Worm (Caenorhabditis elegans): Measurements from ENCODE around the gene dhhc-14.

The dhhc-14 gene

DNA sequence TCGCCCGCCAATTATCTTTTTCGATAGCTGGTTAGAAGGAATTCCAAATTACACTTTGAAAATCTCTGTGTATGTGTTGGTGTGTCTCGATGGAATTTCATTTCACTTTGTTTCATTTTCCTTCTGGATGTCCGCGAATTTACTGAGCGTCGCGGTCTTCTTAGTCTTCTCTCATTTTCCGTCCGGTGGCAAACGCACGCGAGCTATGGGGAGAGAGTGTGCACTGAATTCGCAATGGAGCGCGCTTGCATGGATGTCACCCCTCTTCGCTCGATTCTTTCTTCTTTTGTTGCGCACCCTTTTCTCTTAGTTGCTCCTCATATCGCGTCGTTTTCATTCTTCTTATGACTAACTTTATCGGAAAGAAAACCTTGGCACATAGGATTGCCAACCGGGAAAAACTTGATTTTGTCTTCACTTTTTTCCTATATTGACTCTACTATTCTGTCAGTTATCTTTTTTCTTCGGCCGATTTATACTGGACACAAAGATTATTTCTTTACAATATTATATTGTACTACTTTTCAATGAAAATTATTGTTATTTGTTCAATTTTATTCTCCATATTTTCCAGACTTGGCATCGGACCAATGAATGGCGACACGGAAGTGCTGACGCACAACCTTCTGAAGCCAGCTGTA, at the start of gene dhhc-14:
Gene dhhc-14 (plus strand): TSS at position 591 of the 641 bp plus-strand sequence.
- TF ChIP-seq dsc-1 (tag; optimal IDR thresholded peaks at IDR 0.05) (peak; percentile 37), nhr-28 (tag; optimal IDR thresholded peaks at IDR 0.05) (no peak), rnt-1 (tag; optimal IDR thresholded peaks at IDR 0.05) (peak; percentile 59), efl-3 (GFP tag; optimal IDR thresholded peaks at IDR 0.05) (no peak), lsy-2 (tag; optimal IDR thresholded peaks at IDR 0.05) (peak; percentile 31 to 55), C16A3.4 (tag; optimal IDR thresholded peaks at IDR 0.05) (peak; percentile 57), ceh-8 (GFP tag; optimal IDR thresholded peaks at IDR 0.05) (no peak), lin-35 (GFP tag; optimal IDR thresholded peaks at IDR 0.05) (peak; percentile 26 to 41), mdl-1 (tag; optimal IDR thresholded peaks at IDR 0.05) (peak in 1 of 2 experiments; percentile 67), fkh-8 (tag; optimal IDR thresholded peaks at IDR 0.05) (peak; percentile 49), ceh-63 (GFP tag; optimal IDR thresholded peaks at IDR 0.05) (no peak), lin-13 (GFP tag; optimal IDR thresholded peaks at IDR 0.05) (peak; percentile 38), dpl-1 (GFP tag; optimal IDR thresholded peaks at IDR 0.05) (peak in 2 of 3 experiments; percentile 7 to 47), nhr-76 (tag; optimal IDR thresholded peaks at IDR 0.05) (no peak), lin-14 (GFP tag; optimal IDR thresholded peaks at IDR 0.05) (peak; percentile 72), zag-1 (tag; optimal IDR thresholded peaks at IDR 0.05) (no peak), mep-1 (tag; optimal IDR thresholded peaks at IDR 0.05) (peak; percentile 44), xbp-1 (tag; optimal IDR thresholded peaks at IDR 0.05) (peak; percentile 46), ces-1 (GFP tag; optimal IDR thresholded peaks at IDR 0.05) (no peak), elt-2 (tag; optimal IDR thresholded peaks at IDR 0.05) (no peak), efl-1 (optimal IDR thresholded peaks at IDR 0.05) (peak in 1 of 2 experiments; percentile 28), efl-1 (GFP tag; optimal IDR thresholded peaks at IDR 0.05 in 1 of 2) (peak in 1 of 2 experiments; percentile 21), aha-1 (tag; optimal IDR thresholded peaks at IDR 0.05) (no peak), ceh-82 (tag; optimal IDR thresholded peaks at IDR 0.05) (peak in 2 of 3 experiments; percentile 38 to 84), unc-62 (GFP tag; optimal IDR thresholded peaks at IDR 0.05) (no peak), pax-3 (tag; optimal IDR thresholded peaks at IDR 0.05) (no peak), tbx-2 (tag; optimal IDR thresholded peaks at IDR 0.05) (peak; percentile 32), sup-37 (GFP tag; optimal IDR thresholded peaks at IDR 0.05) (no peak), ets-5 (GFP tag; IDR thresholded peaks at IDR 0.05) (no peak), blmp-1 (tag; optimal IDR thresholded peaks at IDR 0.05) (peak; percentile 48), isw-1 (GFP tag; IDR thresholded peaks at IDR 0.05) (peak; percentile 28), irx-1 (tag; optimal IDR thresholded peaks at IDR 0.05) (no peak), swsn-7 (tag; optimal IDR thresholded peaks at IDR 0.05) (peak; percentile 41), sptf-1 (tag; optimal IDR thresholded peaks at IDR 0.05) (no peak), unc-86 (tag; optimal IDR thresholded peaks at IDR 0.05) (no peak), fkh-4 (tag; optimal IDR thresholded peaks at IDR 0.05; ENCODE audit: borderline replicate concordance) (no peak), nhr-20 (tag; optimal IDR thresholded peaks at IDR 0.05) (peak; percentile 16), F16B12.6 (tag; optimal IDR thresholded peaks at IDR 0.05) (no peak), grh-1 (GFP tag; IDR thresholded peaks at IDR 0.05) (no peak), snu-23 (GFP tag; optimal IDR thresholded peaks at IDR 0.05) (peak; percentile 56), skn-1 (tag; optimal IDR thresholded peaks at IDR 0.05) (no peak), nhr-12 (tag; optimal IDR thresholded peaks at IDR 0.05) (no peak), lir-3 (tag; optimal IDR thresholded peaks at IDR 0.05; ENCODE audit: poor library complexity) (no peak), C34B4.2 (tag; optimal IDR thresholded peaks at IDR 0.05) (no peak), lin-15B (tag; optimal IDR thresholded peaks at IDR 0.05) (no peak), fkh-10 (GFP tag; optimal IDR thresholded peaks at IDR 0.05) (no peak), nhr-19 (GFP tag; conservative IDR thresholded peaks at IDR 0.05) (peak; percentile 33; the same call in 1 of the 2 replicates), zip-4 (GFP tag; optimal IDR thresholded peaks at IDR 0.05) (no peak), nhr-77 (tag; optimal IDR thresholded peaks at IDR 0.05) (peak; percentile 20), nhr-47 (tag; optimal IDR thresholded peaks at IDR 0.05) (peak; percentile 44), nhr-71 (tag; optimal IDR thresholded peaks at IDR 0.05) (peak; percentile 66)
